Fruit fly (Drosophila melanogaster) whole organism, embryonic: Measurements from ENCODE around the gene CG13634.
A peak's percentile ranks its signal among the peaks of the same experiment; 100 is the strongest.

ENCODE experiments used
- Ada2b ChIP-seq: fragments of 200-800 bp; sonication (Bioruptor generic); IDR thresholded peaks from 2 replicates; pipeline ENCODE4 v1.3.6; 2022; ENCODE audit warnings: missing biosample characterization, missing genetic modification characterization
- Adf1 ChIP-seq: fragments of 200-800 bp; sonication (Bioruptor generic); IDR thresholded peaks from 2 replicates; pipeline ENCODE4 v1.3.6; 2022; ENCODE audit warnings: missing biosample characterization, missing genetic modification characterization
- Atf-2 ChIP-seq: fragments of 200-800 bp; sonication (Bioruptor generic); optimal IDR thresholded peaks from 2 replicates; lab custom pipeline; 2016; ENCODE audit warnings: missing biosample characterization, missing genetic modification characterization
- Bdp1 ChIP-seq: fragments of 200-800 bp; sonication (Bioruptor generic); optimal IDR thresholded peaks from 3 replicates; lab custom pipeline; 2016; ENCODE audit warnings: missing biosample characterization, missing genetic modification characterization
- CG10543 ChIP-seq: fragments of 200-800 bp; sonication (Bioruptor generic); optimal IDR thresholded peaks from 3 replicates; lab custom pipeline; 2017; ENCODE audit warnings: missing biosample characterization, mild to moderate bottlenecking, missing genetic modification characterization, moderate library complexity
- CG11398 ChIP-seq: fragments of 200-800 bp; sonication (Bioruptor generic); optimal IDR thresholded peaks from 2 replicates; lab custom pipeline; 2016; ENCODE audit warnings: missing biosample characterization, missing genetic modification characterization
- CG12744 ChIP-seq: fragments of 200-800 bp; sonication (Bioruptor generic); optimal IDR thresholded peaks from 2 replicates; lab custom pipeline; 2016; ENCODE audit warnings: missing biosample characterization, missing genetic modification characterization
- CG13775 ChIP-seq: fragments of 200-800 bp; sonication (Bioruptor generic); optimal IDR thresholded peaks from 3 replicates; lab custom pipeline; 2017; ENCODE audit warnings: missing biosample characterization, mild to moderate bottlenecking, missing genetic modification characterization
- CG15479 ChIP-seq: fragments of 200-800 bp; sonication (Bioruptor generic); optimal IDR thresholded peaks from 3 replicates; lab custom pipeline; 2019; ENCODE audit warnings: missing biosample characterization, mild to moderate bottlenecking, missing genetic modification characterization, moderate library complexity
- CG17359 ChIP-seq: fragments of 200-800 bp; sonication (Bioruptor generic); optimal IDR thresholded peaks from 3 replicates; lab custom pipeline; 2018; ENCODE audit warnings: missing biosample characterization, mild to moderate bottlenecking, missing genetic modification characterization, moderate library complexity
- CG18011 ChIP-seq: fragments of 200-800 bp; sonication (Bioruptor generic); optimal IDR thresholded peaks from 2 replicates; lab custom pipeline; 2017; ENCODE audit warnings: missing biosample characterization, missing genetic modification characterization, mild to moderate bottlenecking, moderate library complexity, missing genotype
- CG30403 ChIP-seq: fragments of 200-800 bp; sonication (Bioruptor generic); optimal IDR thresholded peaks from 3 replicates; lab custom pipeline; 2016; ENCODE audit warnings: missing biosample characterization, missing genetic modification characterization
- CG32767 ChIP-seq: fragments of 200-800 bp; sonication (Bioruptor generic); IDR thresholded peaks from 2 replicates; pipeline ENCODE4 v1.3.6; 2022; ENCODE audit warnings: missing biosample characterization, missing genetic modification characterization
- CG4424 ChIP-seq: fragments of 200-800 bp; sonication (Bioruptor generic); optimal IDR thresholded peaks from 3 replicates; lab custom pipeline; 2016; ENCODE audit warnings: missing biosample characterization, missing genetic modification characterization
- CG4707 ChIP-seq: fragments of 200-800 bp; sonication (Bioruptor generic); optimal IDR thresholded peaks from 2 replicates; lab custom pipeline; 2018; ENCODE audit warnings: missing biosample characterization, mild to moderate bottlenecking, missing genetic modification characterization, moderate library complexity
- CG4730 ChIP-seq: fragments of 200-800 bp; sonication (Bioruptor generic); IDR thresholded peaks from 2 replicates; pipeline ENCODE4 v1.3.6; 2022; ENCODE audit warnings: missing biosample characterization, missing genetic modification characterization
- CG7963 ChIP-seq: fragments of 200-800 bp; sonication (Bioruptor generic); IDR thresholded peaks from 3 replicates; pipeline ENCODE4 v1.3.6; 2022; ENCODE audit warnings: missing biosample characterization, missing genetic modification characterization; ENCODE audit not compliant: partially characterized antibody
- CG9932 ChIP-seq: fragments of 200-800 bp; sonication (Bioruptor generic); IDR thresholded peaks from 2 replicates; pipeline ENCODE4 v1.3.6; 2022; ENCODE audit warnings: missing biosample characterization, missing genetic modification characterization
- CTCF ChIP-seq: fragments of 200-800 bp; sonication (Bioruptor generic); optimal IDR thresholded peaks from 2 replicates; lab custom pipeline; 2017; ENCODE audit warnings: missing biosample characterization, mild to moderate bottlenecking, missing genetic modification characterization, moderate library complexity
- Elba2 ChIP-seq: fragments of 200-800 bp; sonication (Bioruptor generic); optimal IDR thresholded peaks from 3 replicates; lab custom pipeline; 2016; ENCODE audit warnings: missing biosample characterization, missing genetic modification characterization
- Jarid2 ChIP-seq: fragments of 200-800 bp; sonication (Bioruptor generic); optimal IDR thresholded peaks from 3 replicates; lab custom pipeline; 2017; ENCODE audit warnings: mild to moderate bottlenecking, missing biosample characterization, missing genetic modification reagents, missing genetic modification characterization
- Lim3 ChIP-seq: fragments of 200-800 bp; sonication (Bioruptor generic); IDR thresholded peaks from 2 replicates; pipeline ENCODE4 v1.3.6; 2022; ENCODE audit warnings: missing biosample characterization, missing genetic modification characterization
- Max ChIP-seq: fragments of 200-800 bp; sonication (Bioruptor generic); optimal IDR thresholded peaks from 2 replicates; lab custom pipeline; 2016; ENCODE audit warnings: missing biosample characterization, mild to moderate bottlenecking, missing genetic modification characterization
- Mrtf ChIP-seq: fragments of 200-800 bp; sonication (Bioruptor generic); IDR thresholded peaks from 3 replicates; pipeline ENCODE4 v1.3.6; 2022; ENCODE audit warnings: missing biosample characterization, missing genetic modification characterization
- Myb ChIP-seq: fragments of 200-800 bp; sonication (Bioruptor generic); optimal IDR thresholded peaks from 2 replicates; lab custom pipeline; 2016; ENCODE audit warnings: missing biosample characterization, missing genetic modification characterization
- NFAT ChIP-seq: fragments of 200-800 bp; sonication (Bioruptor generic); IDR thresholded peaks from 2 replicates; pipeline ENCODE4 v1.3.6; 2022; ENCODE audit warnings: missing biosample characterization, missing genetic modification characterization
- NfI ChIP-seq: fragments of 200-800 bp; sonication (Bioruptor generic); optimal IDR thresholded peaks from 3 replicates; lab custom pipeline; 2018; ENCODE audit warnings: missing biosample characterization, mild to moderate bottlenecking, missing genetic modification characterization, moderate library complexity
- Spps ChIP-seq: fragments of 200-800 bp; sonication (Bioruptor generic); optimal IDR thresholded peaks from 2 replicates; lab custom pipeline; 2018; ENCODE audit warnings: missing biosample characterization, mild to moderate bottlenecking, missing genetic modification characterization
- Ssrp ChIP-seq: fragments of 200-800 bp; sonication (Bioruptor generic); optimal IDR thresholded peaks from 2 replicates; lab custom pipeline; 2018; ENCODE audit warnings: missing biosample characterization, mild to moderate bottlenecking, missing genetic modification characterization, moderate library complexity
- Xrp1 ChIP-seq: fragments of 200-800 bp; sonication (Bioruptor generic); IDR thresholded peaks from 2 replicates; pipeline ENCODE4 v1.3.6; 2022; ENCODE audit warnings: missing biosample characterization, missing genetic modification characterization
- ac ChIP-seq: fragments of 200-800 bp; sonication (Bioruptor generic); optimal IDR thresholded peaks from 3 replicates; lab custom pipeline; 2017; ENCODE audit warnings: missing biosample characterization, mild to moderate bottlenecking, missing genetic modification characterization
- al ChIP-seq: fragments of 200-800 bp; sonication (Bioruptor generic); IDR thresholded peaks from 2 replicates; pipeline ENCODE4 v1.3.6; 2022; ENCODE audit warnings: missing biosample characterization, missing genetic modification characterization
- bsh ChIP-seq, 2 experiments: fragments of 200-800 bp; sonication (Bioruptor generic); optimal IDR thresholded peaks; 2 replicates each; lab custom pipeline; 2017 to 2018; ENCODE audit warnings: mild to moderate bottlenecking in 2 of 2, missing biosample characterization in 2 of 2, missing genetic modification characterization in 2 of 2, moderate library complexity in 1 of 2
- cg ChIP-seq: fragments of 200-800 bp; sonication (Bioruptor generic); optimal IDR thresholded peaks from 3 replicates; lab custom pipeline; 2019; ENCODE audit warnings: missing biosample characterization, mild to moderate bottlenecking, missing genetic modification characterization, moderate library complexity
- crc ChIP-seq: fragments of 200-800 bp; sonication (Bioruptor generic); optimal IDR thresholded peaks from 2 replicates; lab custom pipeline; 2016; ENCODE audit warnings: missing biosample characterization, missing genetic modification characterization
- eyg ChIP-seq: fragments of 200-800 bp; sonication (Bioruptor generic); optimal IDR thresholded peaks from 3 replicates; lab custom pipeline; 2016; ENCODE audit warnings: missing biosample characterization, missing genetic modification characterization
- ftz-f1 ChIP-seq: fragments of 200-800 bp; sonication (Bioruptor generic); optimal IDR thresholded peaks from 2 replicates; lab custom pipeline; 2016; ENCODE audit warnings: missing biosample characterization, missing genetic modification characterization
- lbe ChIP-seq: fragments of 200-800 bp; sonication (Bioruptor generic); optimal IDR thresholded peaks from 2 replicates; lab custom pipeline; 2016; ENCODE audit warnings: missing biosample characterization, mild to moderate bottlenecking, missing genetic modification characterization
- maf-S ChIP-seq: fragments of 200-800 bp; sonication (Bioruptor generic); optimal IDR thresholded peaks from 2 replicates; lab custom pipeline; 2016; ENCODE audit warnings: missing biosample characterization, missing genetic modification characterization
- org-1 ChIP-seq: fragments of 200-800 bp; sonication (Bioruptor generic); optimal IDR thresholded peaks from 2 replicates; lab custom pipeline; 2017; ENCODE audit warnings: missing biosample characterization, missing genetic modification characterization
- pita ChIP-seq: fragments of 200-800 bp; sonication (Bioruptor generic); optimal IDR thresholded peaks from 2 replicates; lab custom pipeline; 2017; ENCODE audit warnings: missing biosample characterization, mild to moderate bottlenecking, missing genetic modification characterization
- pros ChIP-seq: fragments of 200-800 bp; sonication (Bioruptor generic); optimal IDR thresholded peaks from 3 replicates; lab custom pipeline; 2019; ENCODE audit warnings: missing biosample characterization, mild to moderate bottlenecking, missing genetic modification characterization, moderate library complexity
- rib ChIP-seq: fragments of 200-800 bp; sonication (Bioruptor generic); IDR thresholded peaks from 2 replicates; pipeline ENCODE4 v1.3.6; 2022; ENCODE audit warnings: missing biosample characterization, missing genetic modification characterization
- run ChIP-seq: fragments of 200-800 bp; sonication (Bioruptor generic); optimal IDR thresholded peaks from 3 replicates; lab custom pipeline; 2018; ENCODE audit warnings: missing biosample characterization, mild to moderate bottlenecking, missing genetic modification characterization
- sd ChIP-seq: fragments of 200-800 bp; sonication (Bioruptor generic); optimal IDR thresholded peaks from 3 replicates; lab custom pipeline; 2018; ENCODE audit warnings: missing biosample characterization, mild to moderate bottlenecking, missing genetic modification characterization, moderate library complexity
- sens-2 ChIP-seq: fragments of 200-800 bp; sonication (Bioruptor generic); IDR thresholded peaks from 2 replicates; pipeline ENCODE4 v1.3.6; 2022; ENCODE audit warnings: missing biosample characterization, missing genetic modification characterization
- sisA ChIP-seq: fragments of 200-800 bp; sonication (Bioruptor generic); IDR thresholded peaks from 2 replicates; pipeline ENCODE4 v1.3.6; 2022; ENCODE audit warnings: missing biosample characterization, missing genetic modification characterization
- toy ChIP-seq: fragments of 200-800 bp; sonication (Bioruptor generic); IDR thresholded peaks from 2 replicates; pipeline ENCODE4 v1.3.6; 2022; ENCODE audit warnings: missing biosample characterization, missing genetic modification characterization
- trh ChIP-seq: fragments of 200-800 bp; sonication (Bioruptor generic); optimal IDR thresholded peaks from 2 replicates; lab custom pipeline; 2016; ENCODE audit warnings: missing biosample characterization, missing genetic modification characterization
- tx ChIP-seq: fragments of 200-800 bp; sonication (Bioruptor generic); optimal IDR thresholded peaks from 2 replicates; lab custom pipeline; 2016; ENCODE audit warnings: missing biosample characterization, missing genetic modification characterization
- unpg ChIP-seq: fragments of 200-800 bp; sonication (Bioruptor generic); optimal IDR thresholded peaks from 3 replicates; lab custom pipeline; 2018; ENCODE audit warnings: missing biosample characterization, mild to moderate bottlenecking, missing genetic modification characterization, moderate library complexity

Gene CG13634

DNA sequence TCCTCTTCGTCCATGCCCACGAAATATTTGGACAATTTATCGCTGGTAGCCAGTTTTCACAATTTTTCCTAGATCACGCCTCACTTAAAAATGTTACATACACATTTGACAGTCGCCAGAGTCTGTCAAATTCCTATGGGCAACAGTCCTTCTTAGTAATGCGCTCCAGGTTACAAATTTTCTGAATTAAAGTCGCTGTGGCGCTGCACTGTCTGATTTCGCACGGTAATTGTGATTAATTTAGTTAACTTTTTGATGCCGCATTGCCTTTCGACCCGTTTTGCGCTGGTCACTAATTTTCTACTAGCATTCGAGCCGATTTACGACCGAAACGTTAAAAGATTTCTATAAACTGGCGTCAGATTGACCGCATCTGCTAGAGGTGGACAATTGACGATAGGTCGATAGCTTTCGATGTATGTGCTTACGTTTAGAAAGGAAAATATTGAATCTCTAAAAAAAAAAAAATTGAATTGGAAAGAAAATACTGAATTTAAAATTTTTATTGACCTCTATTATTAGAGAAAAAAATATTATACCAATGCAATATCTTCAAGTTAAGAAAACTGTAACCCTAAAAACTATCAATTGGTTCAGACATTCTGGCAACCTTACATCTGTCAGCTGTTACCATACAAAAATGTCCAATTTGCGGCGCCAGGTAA is 23.8 kb upstream of the CG13634 start, which contains the start of the genes lili and CG34150 (continued):
- peak; percentile 88 for TF ChIP-seq CG9932
- TF ChIP-seq CG13775 (GFP tag; lab: Kevin White, UChicago): peak; percentile 72
- TF ChIP-seq eyg (GFP tag; lab: Kevin White, UChicago): no peak
- peak; percentile 65 for TF ChIP-seq sd (tag; lab: Kevin White, UChicago)
- peak; percentile 60 for TF ChIP-seq CG4730 (GFP tag; lab: Robert Waterston, UW)
- peak; percentile 73; the same call in 1 of the 2 replicates for TF ChIP-seq CG32767 (GFP tag; lab: Robert Waterston, UW)
- TF ChIP-seq CG30403 (GFP tag; lab: Kevin White, UChicago): peak; percentile 85
- TF ChIP-seq CG12744: peak; percentile 72
- no peak for TF ChIP-seq org-1 (GFP tag; lab: Kevin White, UChicago)
- TF ChIP-seq maf-S (GFP tag; lab: Kevin White, UChicago): peak; percentile 62
- TF ChIP-seq CG15479 (GFP tag; lab: Kevin White, UChicago): no peak
- TF ChIP-seq toy (GFP tag; lab: Robert Waterston, UW): no peak
- no peak for TF ChIP-seq rib (GFP tag; lab: Robert Waterston, UW)
- TF ChIP-seq pros (GFP tag; lab: Kevin White, UChicago): no peak
- TF ChIP-seq Adf1 (GFP tag; lab: Robert Waterston, UW): peak; percentile 44
- 0 out of 3 replicates have a peak, but pooled peaks have one; percentile 45 for TF ChIP-seq Mrtf (GFP tag; lab: Robert Waterston, UW)
- no peak for TF ChIP-seq ac (GFP tag; lab: Kevin White, UChicago)
- peak; percentile 63; the same call in 1 of the 2 replicates for TF ChIP-seq Ada2b (GFP tag; lab: Robert Waterston, UW)
- TF ChIP-seq cg (GFP tag; lab: Kevin White, UChicago): no peak
- no peak for TF ChIP-seq Lim3 (GFP tag; lab: Robert Waterston, UW)
- TF ChIP-seq Xrp1: peak; percentile 73; the same call in 1 of the 2 replicates
- TF ChIP-seq CG4707: no peak
- peak; percentile 69 for TF ChIP-seq NfI (GFP tag; lab: Kevin White, UChicago)
- peak; percentile 32 for TF ChIP-seq lbe
- TF ChIP-seq al (GFP tag; lab: Robert Waterston, UW): peak; percentile 69
- TF ChIP-seq Jarid2 (GFP tag; lab: Kevin White, UChicago): peak; percentile 90
- peak; percentile 43 for TF ChIP-seq Spps (tag; lab: Kevin White, UChicago)
- TF ChIP-seq Bdp1: peak; percentile 61
- TF ChIP-seq unpg (GFP tag; lab: Kevin White, UChicago): peak; percentile 71
- peak; percentile 54; the same call in 1 of the 2 replicates for TF ChIP-seq NFAT (GFP tag; lab: Robert Waterston, UW)
- peak; percentile 62 for TF ChIP-seq sisA (GFP tag; lab: Robert Waterston, UW)
- TF ChIP-seq CG4424 (GFP tag; lab: Kevin White, UChicago): peak; percentile 78
- TF ChIP-seq CG10543 (GFP tag; lab: Kevin White, UChicago): peak; percentile 71
- TF ChIP-seq CG7963 (GFP tag; lab: Robert Waterston, UW): peak; percentile 60; the same call in 1 of the 3 replicates
- TF ChIP-seq sens-2 (GFP tag; lab: Robert Waterston, UW): no peak
- peak; percentile 53 for TF ChIP-seq CG18011 (GFP tag; lab: Kevin White, UChicago)
- no peak for TF ChIP-seq pita
- peak; percentile 65 for TF ChIP-seq Ssrp (tag; lab: Kevin White, UChicago)
- peak; percentile 44 for TF ChIP-seq Myb (GFP tag; lab: Kevin White, UChicago)
- TF ChIP-seq run (tag; lab: Kevin White, UChicago): no peak
- peak; percentile 61 for TF ChIP-seq tx (GFP tag; lab: Kevin White, UChicago)
- no peak for TF ChIP-seq Elba2 (GFP tag; lab: Kevin White, UChicago)
- TF ChIP-seq CG11398 (GFP tag; lab: Kevin White, UChicago): no peak
- TF ChIP-seq ftz-f1 (GFP tag; lab: Kevin White, UChicago): peak; percentile 14
- peak; percentile 90 for TF ChIP-seq CG17359 (tag; lab: Kevin White, UChicago)
- TF ChIP-seq trh (GFP tag; lab: Kevin White, UChicago): peak; percentile 26
- TF ChIP-seq Atf-2 (GFP tag; lab: Kevin White, UChicago): peak; percentile 62
- peak; percentile 0 to 68 for TF ChIP-seq bsh (GFP tag; optimal IDR thresholded peaks at IDR 0.05; lab: Kevin White, UChicago)
- peak; percentile 32 for TF ChIP-seq crc (GFP tag; lab: Kevin White, UChicago)
- TF ChIP-seq Max (GFP tag; lab: Kevin White, UChicago): peak; percentile 79
- peak; percentile 38 for TF ChIP-seq CTCF (GFP tag; lab: Kevin White, UChicago)
